Fruit fly (Drosophila melanogaster) whole organism: ENCODE data around the gene Mlp84B.

ENCODE experiments used
- CG8478 ChIP-seq: fragments of >200 bp; optimal IDR thresholded peaks from 2 replicates; lab custom pipeline; 2018; ENCODE audit warnings: inconsistent platforms
- Dll ChIP-seq: fragments of >200 bp; optimal IDR thresholded peaks from 2 replicates; lab custom pipeline; 2017
- EcR ChIP-seq, 2 experiments: fragments of >200 bp; optimal IDR thresholded peaks; 2 replicates each; lab custom pipeline; 2017; ENCODE audit warnings: missing biosample characterization in 2 of 2, missing genetic modification characterization in 2 of 2, missing genetic modification reagents in 2 of 2
- pan ChIP-seq: fragments of >200 bp; optimal IDR thresholded peaks from 2 replicates; lab custom pipeline; 2017
- psq ChIP-seq: fragments of >200 bp; optimal IDR thresholded peaks from 2 replicates; lab custom pipeline; 2017
- usp ChIP-seq: fragments of >200 bp; optimal IDR thresholded peaks from 2 replicates; lab custom pipeline; 2017; ENCODE audit warnings: missing biosample characterization, missing genetic modification characterization, mixed read lengths

DNA sequence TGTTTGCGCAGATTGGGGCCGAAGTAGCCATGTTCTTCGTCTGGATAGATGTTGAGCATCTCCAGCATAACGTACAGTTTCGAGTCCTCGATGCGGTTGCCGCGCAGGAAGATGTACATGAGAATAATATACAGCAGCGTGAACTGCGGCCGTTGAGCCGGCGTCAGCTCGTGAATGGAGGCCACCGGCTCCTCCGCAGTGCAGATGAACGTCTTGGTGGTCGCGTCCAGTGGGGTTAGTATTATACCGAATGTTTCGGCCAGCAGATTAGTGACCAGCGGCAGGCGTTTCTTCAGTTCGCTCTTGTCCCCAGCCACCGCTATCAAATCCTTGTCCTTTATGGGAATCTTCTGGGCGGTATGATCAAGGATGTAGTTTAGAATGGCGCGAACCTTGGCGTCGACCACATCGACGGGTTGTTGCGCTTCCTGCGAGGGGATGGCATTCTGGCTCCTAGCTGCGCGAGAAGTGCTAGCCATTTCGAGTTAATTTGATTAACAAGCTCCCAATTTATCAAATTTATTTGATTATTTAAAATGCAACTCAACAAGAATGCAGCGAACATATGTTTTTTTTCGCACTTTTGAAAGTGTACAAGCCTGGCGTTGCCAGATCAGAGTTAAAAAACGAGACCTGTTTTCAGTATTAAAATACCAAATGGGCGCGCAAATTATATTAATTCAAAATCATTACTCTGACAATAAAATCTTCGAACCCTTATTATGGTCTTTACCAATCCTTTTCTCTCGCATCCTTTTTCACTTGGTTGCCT lies 37.2 kb upstream of the Mlp84B start, which contains the start of gene MAGE:
- TF ChIP-seq CG8478 (no peak), usp (GFP tag; lab: Kevin White, UChicago) (no peak), Dll (no peak), pan (lab: Kevin White, UChicago) (no peak), psq (no peak), EcR (GFP tag; optimal IDR thresholded peaks at IDR 0.05; lab: Kevin White, UChicago) (no peak)
